Fruit fly (Drosophila melanogaster) whole organism, pupa: ENCODE results near the gene Ccn.

Experiments used
- CG10348 ChIP-seq: fragments of 200-800 bp; sonication (Bioruptor generic); IDR thresholded peaks from 2 replicates; pipeline ENCODE4 v1.3.6; 2022; ENCODE audit warnings: missing biosample characterization, missing genetic modification characterization
- CG12605 ChIP-seq: fragments of 200-800 bp; sonication (Bioruptor generic); IDR thresholded peaks from 2 replicates; pipeline ENCODE4 v1.3.6; 2022; ENCODE audit warnings: missing biosample characterization, missing genetic modification characterization
- CG13204 ChIP-seq: fragments of 200-800 bp; sonication (Bioruptor generic); optimal IDR thresholded peaks from 2 replicates; lab custom pipeline; 2018; ENCODE audit warnings: missing biosample characterization, mild to moderate bottlenecking, missing genetic modification characterization, moderate library complexity
- CG14655 ChIP-seq: fragments of 200-800 bp; sonication (Bioruptor generic); optimal IDR thresholded peaks from 3 replicates; lab custom pipeline; 2017; ENCODE audit warnings: mild to moderate bottlenecking, missing biosample characterization, missing genetic modification reagents, missing genetic modification characterization
- CG15710 ChIP-seq: fragments of 200-800 bp; sonication (Bioruptor generic); optimal IDR thresholded peaks from 2 replicates; lab custom pipeline; 2018; ENCODE audit warnings: missing biosample characterization, mild to moderate bottlenecking, missing genetic modification characterization, moderate library complexity
- CG17806 ChIP-seq: fragments of 200-800 bp; sonication (Bioruptor generic); optimal IDR thresholded peaks from 2 replicates; lab custom pipeline; 2018; ENCODE audit warnings: missing biosample characterization, mild to moderate bottlenecking, missing genetic modification characterization, moderate library complexity
- CG32121 ChIP-seq: fragments of 200-800 bp; sonication (Bioruptor generic); IDR thresholded peaks from 2 replicates; pipeline ENCODE4 v1.3.6; 2022; ENCODE audit warnings: missing biosample characterization, missing genetic modification characterization
- CG34367 ChIP-seq: fragments of 200-800 bp; sonication (Bioruptor generic); optimal IDR thresholded peaks from 2 replicates; lab custom pipeline; 2018; ENCODE audit warnings: missing biosample characterization, mild to moderate bottlenecking, missing genetic modification characterization
- CG4496 ChIP-seq: fragments of 200-800 bp; sonication (Bioruptor generic); IDR thresholded peaks from 3 replicates; pipeline ENCODE4 v1.3.6; 2022; ENCODE audit warnings: missing biosample characterization, missing genetic modification characterization
- CG8159 ChIP-seq: fragments of 200-800 bp; sonication (Bioruptor generic); optimal IDR thresholded peaks from 3 replicates; lab custom pipeline; 2018; ENCODE audit warnings: missing biosample characterization, mild to moderate bottlenecking, missing genetic modification characterization, moderate library complexity
- CG8301 ChIP-seq: fragments of 200-800 bp; sonication (Bioruptor generic); optimal IDR thresholded peaks from 2 replicates; lab custom pipeline; 2018; ENCODE audit warnings: missing biosample characterization, mild to moderate bottlenecking, missing genetic modification characterization
- CG9948 ChIP-seq: fragments of 200-800 bp; sonication (Bioruptor generic); optimal IDR thresholded peaks from 2 replicates; lab custom pipeline; 2018; ENCODE audit warnings: missing biosample characterization, mild to moderate bottlenecking, missing genetic modification characterization, moderate library complexity
- D1 ChIP-seq: fragments of 200-800 bp; sonication (Bioruptor generic); optimal IDR thresholded peaks from 2 replicates; lab custom pipeline; 2018; ENCODE audit warnings: missing biosample characterization, mild to moderate bottlenecking, missing genetic modification characterization, moderate library complexity
- EcR ChIP-seq: fragments of 200-800 bp; sonication (Bioruptor generic); optimal IDR thresholded peaks from 3 replicates; lab custom pipeline; 2019; ENCODE audit warnings: missing biosample characterization, missing genetic modification characterization, mild to moderate bottlenecking, moderate library complexity, missing genetic modification reagents
- Ets98B ChIP-seq: fragments of 200-800 bp; sonication (Bioruptor generic); IDR thresholded peaks from 2 replicates; pipeline ENCODE4 v1.3.6; 2022; ENCODE audit warnings: missing biosample characterization, missing genetic modification characterization
- Pif1A ChIP-seq: fragments of 200-800 bp; sonication (Bioruptor generic); optimal IDR thresholded peaks from 3 replicates; lab custom pipeline; 2016; ENCODE audit warnings: missing biosample characterization, missing genetic modification characterization
- Pif1B ChIP-seq: fragments of 200-800 bp; sonication (Bioruptor generic); optimal IDR thresholded peaks from 3 replicates; lab custom pipeline; 2016; ENCODE audit warnings: missing biosample characterization, missing genetic modification characterization
- Snoo ChIP-seq: fragments of 200-800 bp; sonication (Bioruptor generic); optimal IDR thresholded peaks from 3 replicates; lab custom pipeline; 2017; ENCODE audit warnings: missing biosample characterization, mild to moderate bottlenecking, missing genetic modification characterization, inconsistent platforms
- fd96Ca ChIP-seq: fragments of 200-800 bp; sonication (Bioruptor generic); IDR thresholded peaks from 3 replicates; pipeline ENCODE4 v1.3.6; 2022; ENCODE audit warnings: missing biosample characterization, missing genetic modification characterization
- gl ChIP-seq: fragments of 200-800 bp; sonication (Bioruptor generic); optimal IDR thresholded peaks from 2 replicates; lab custom pipeline; 2018; ENCODE audit warnings: missing biosample characterization, mild to moderate bottlenecking, missing genetic modification characterization
- rn ChIP-seq: fragments of 200-800 bp; sonication (Bioruptor generic); IDR thresholded peaks from 2 replicates; pipeline ENCODE4 v1.3.6; 2022; ENCODE audit warnings: missing biosample characterization, missing genetic modification characterization

Gene Ccn

DNA sequence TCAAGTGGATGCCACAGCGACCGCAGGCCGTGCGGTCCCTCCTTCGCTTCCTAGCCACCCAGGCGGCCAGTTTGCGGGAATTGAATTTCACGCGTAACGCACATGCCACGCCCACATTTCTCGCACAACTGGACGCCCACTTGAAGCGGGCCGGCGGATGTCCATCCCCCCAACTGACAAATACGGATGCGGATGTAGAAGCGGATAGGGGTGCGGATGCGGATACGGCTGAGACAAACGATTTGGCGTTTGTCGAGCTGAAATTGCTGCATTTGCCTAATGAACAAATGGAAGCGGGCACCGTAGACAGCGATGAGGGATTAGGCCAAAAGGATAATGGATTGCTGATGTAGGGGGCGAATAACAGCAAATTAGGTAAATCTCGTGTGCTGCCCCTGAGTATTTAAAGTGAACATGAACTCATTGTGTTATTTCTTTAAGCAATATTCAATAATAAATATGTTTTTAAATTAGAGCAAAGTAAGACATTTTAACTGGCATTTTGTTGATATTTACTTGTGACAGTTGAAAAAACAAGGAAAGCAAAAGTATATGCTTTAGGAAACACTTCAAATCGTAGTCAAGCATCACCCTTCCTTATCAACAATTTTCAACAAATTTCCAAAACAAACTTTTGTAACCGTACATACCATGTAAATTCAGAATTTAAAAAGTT, 69.4 kb downstream of the Ccn start, which contains the start of gene CG32181:
Gene CG32181 (plus strand): TSS at position 626 of the 676 bp plus-strand sequence.
- TF ChIP-seq Pif1B (GFP tag; lab: Kevin White, UChicago) (no peak), fd96Ca (GFP tag; lab: Robert Waterston, UW) (no peak)

DNA sequence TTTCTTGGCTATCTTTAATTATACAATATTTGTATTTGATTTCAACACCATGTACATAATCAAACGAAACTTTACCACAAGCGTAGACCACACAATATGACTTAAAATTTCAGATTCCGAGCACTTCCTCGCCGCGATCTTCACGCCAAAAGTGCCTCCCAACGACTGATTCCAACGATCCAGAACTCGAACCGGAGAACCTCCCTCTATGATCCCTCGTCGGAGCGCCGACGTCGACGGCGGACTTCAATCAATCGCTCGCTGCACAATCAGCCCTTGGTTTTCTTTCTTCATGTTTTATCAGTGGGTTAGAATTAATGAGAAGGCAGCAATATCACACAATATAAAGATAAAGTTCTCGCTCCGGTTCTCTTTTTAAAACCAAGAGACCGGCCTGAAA, 74.2 kb downstream of the Ccn start, which contains the start of the genes Adgf-A and Adgf-A2:
Gene Adgf-A (minus strand): TSS at position 172 of the 400 bp plus-strand sequence.
Gene Adgf-A2 (minus strand): TSS at position 172 of the 400 bp plus-strand sequence.
- TF ChIP-seq CG9948 (tag; lab: Kevin White, UChicago) (no peak), CG14655 (GFP tag; lab: Kevin White, UChicago) (no peak), rn (GFP tag; lab: Robert Waterston, UW) (no peak), EcR (GFP tag; lab: Kevin White, UChicago) (no peak), Pif1A (GFP tag; lab: Kevin White, UChicago) (no peak), CG10348 (GFP tag; lab: Robert Waterston, UW) (no peak), CG8301 (no peak), CG12605 (GFP tag; lab: Robert Waterston, UW) (no peak), CG17806 (no peak)

DNA sequence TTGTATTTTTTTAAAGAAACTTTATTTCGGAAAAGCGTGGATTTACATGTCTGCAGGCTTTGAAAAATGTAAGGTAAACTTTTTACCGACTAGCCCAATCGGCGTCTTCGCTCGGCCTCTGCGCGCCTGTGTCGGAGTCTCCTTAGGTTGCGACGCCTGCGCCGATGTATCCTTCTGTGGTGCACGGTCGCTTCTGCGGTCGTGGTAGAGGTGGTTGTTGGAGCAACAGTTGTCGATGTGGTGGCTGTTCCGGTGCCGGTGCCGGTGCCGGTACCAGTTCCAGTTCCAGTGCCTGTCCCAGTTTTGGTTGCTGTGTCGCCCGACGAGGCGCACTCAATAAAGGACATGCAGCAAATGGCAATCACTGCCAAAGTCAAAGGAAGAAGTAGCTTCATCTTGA, 101.3 kb downstream of the Ccn start:
- no peak for TF ChIP-seq gl (tag; lab: Kevin White, UChicago)
- TF ChIP-seq Snoo, result no peak

DNA sequence AAGACGTTTGTCGTGTGGAACGTTAAGA, 101.5 kb downstream of the Ccn start, which contains the start of gene CG42815:
Gene CG42815 (minus strand): TSS at position 20 of the 28 bp plus-strand sequence.
- TF ChIP-seq CG14655 (GFP tag; lab: Kevin White, UChicago) (no peak), CG8159 (tag; lab: Kevin White, UChicago) (no peak), EcR (GFP tag; lab: Kevin White, UChicago) (no peak), CG13204 (no peak), CG17806 (no peak), Pif1A (GFP tag; lab: Kevin White, UChicago) (no peak), CG4496 (no peak), CG9948 (tag; lab: Kevin White, UChicago) (no peak), rn (GFP tag; lab: Robert Waterston, UW) (no peak), CG34367 (tag; lab: Kevin White, UChicago) (no peak), CG8301 (no peak), CG12605 (GFP tag; lab: Robert Waterston, UW) (no peak), gl (tag; lab: Kevin White, UChicago) (no peak), fd96Ca (GFP tag; lab: Robert Waterston, UW) (no peak), Pif1B (GFP tag; lab: Kevin White, UChicago) (no peak), CG15710 (no peak), D1 (tag; lab: Kevin White, UChicago) (no peak), Ets98B (no peak)

DNA sequence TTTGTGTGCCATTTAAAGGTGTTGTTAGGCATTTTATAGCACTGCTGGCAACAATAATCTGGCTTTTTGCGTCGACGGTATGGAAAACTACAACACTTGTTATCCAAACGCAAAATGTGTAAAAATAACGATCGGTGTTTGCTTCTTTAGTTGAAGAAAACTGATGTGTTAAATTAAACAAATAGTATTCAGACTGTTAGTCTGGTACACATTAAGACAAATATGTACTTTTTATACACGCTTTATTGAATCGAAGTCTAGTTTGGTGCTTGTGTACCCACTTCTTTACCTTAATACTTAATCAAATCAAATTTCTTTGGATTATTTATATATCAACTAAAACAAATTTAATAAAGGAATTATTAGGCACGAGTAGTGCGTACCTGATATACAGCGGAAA, 101.7 kb downstream of the Ccn start:
- TF ChIP-seq fd96Ca (GFP tag; lab: Robert Waterston, UW) (no peak), CG14655 (GFP tag; lab: Kevin White, UChicago) (no peak), Snoo (no peak), CG12605 (GFP tag; lab: Robert Waterston, UW) (no peak), CG8301 (no peak), CG32121 (GFP tag; lab: Robert Waterston, UW) (no peak), CG34367 (tag; lab: Kevin White, UChicago) (no peak), Pif1A (GFP tag; lab: Kevin White, UChicago) (no peak), CG4496 (no peak), EcR (GFP tag; lab: Kevin White, UChicago) (no peak), CG13204 (no peak), Ets98B (no peak), Pif1B (GFP tag; lab: Kevin White, UChicago) (no peak), CG8159 (tag; lab: Kevin White, UChicago) (no peak), CG17806 (no peak), CG15710 (no peak), D1 (tag; lab: Kevin White, UChicago) (no peak), CG10348 (GFP tag; lab: Robert Waterston, UW) (no peak), gl (tag; lab: Kevin White, UChicago) (no peak), rn (GFP tag; lab: Robert Waterston, UW) (no peak)
- TF ChIP-seq, all 21 proteins: peak for 0

DNA sequence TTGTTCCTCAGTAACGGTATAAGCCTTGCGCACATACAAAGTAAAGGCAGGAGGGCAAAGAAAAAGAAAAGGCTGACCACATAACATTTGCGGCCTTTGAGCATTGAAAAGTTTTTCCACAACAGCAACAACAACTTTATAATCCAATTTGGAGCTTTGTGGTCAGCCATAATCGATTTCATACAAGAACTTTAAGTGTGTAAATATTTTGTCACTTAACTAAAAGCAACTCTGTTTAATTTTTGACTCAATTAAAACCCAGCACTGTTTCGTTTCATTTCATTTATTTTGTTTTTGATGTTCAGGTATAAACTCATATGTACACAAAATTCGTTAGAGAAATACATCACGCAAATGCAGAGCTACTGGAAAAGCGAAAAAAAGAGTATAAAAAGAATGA, 107.7 kb downstream of the Ccn start, which contains the start of gene CG42816:
Gene CG42816 (minus strand): TSS at position 101 of the 400 bp plus-strand sequence.
- TF ChIP-seq Ets98B, result no peak
- no peak for TF ChIP-seq CG12605 (GFP tag; lab: Robert Waterston, UW)
- TF ChIP-seq CG14655 (GFP tag; lab: Kevin White, UChicago), result no peak
- no peak for TF ChIP-seq CG10348 (GFP tag; lab: Robert Waterston, UW)
